Fruit fly (Drosophila melanogaster): ENCODE data around the gene hid.

hid gene

dm6 chr3L:18234209-18234849 lies 48.9 kb upstream of the hid start:
- TF ChIP-seq emc (GFP tag; optimal IDR thresholded peaks at IDR 0.05) (no peak), h (optimal IDR thresholded peaks at IDR 0.05) (no peak), hth (optimal IDR thresholded peaks at IDR 0.05) (no peak), CG15601 (tag; optimal IDR thresholded peaks at IDR 0.05) (peak; percentile 66), HLHmδ (GFP tag; optimal IDR thresholded peaks at IDR 0.05) (no peak), CG7987 (GFP tag; optimal IDR thresholded peaks at IDR 0.05) (no peak), Deaf1 (tag; optimal IDR thresholded peaks at IDR 0.05) (peak; percentile 81), CG11456 (GFP tag; IDR thresholded peaks at IDR 0.05) (0 out of 3 replicates have a peak, but pooled peaks have one; percentile 12), CG9215 (GFP tag; IDR thresholded peaks at IDR 0.05) (no peak), Bgb (GFP tag; IDR thresholded peaks at IDR 0.05; ENCODE audit: partially characterized antibody) (0 out of 2 replicates have a peak, but pooled peaks have one; percentile 14), sug (tag; optimal IDR thresholded peaks at IDR 0.05) (peak; percentile 7), hbn (GFP tag; IDR thresholded peaks at IDR 0.05; ENCODE audit: partially characterized antibody) (no peak), Blimp-1 (GFP tag; optimal IDR thresholded peaks at IDR 0.05) (peak; percentile 49), gsb-n (tag; optimal IDR thresholded peaks at IDR 0.05) (peak; percentile 1), CG13287 (GFP tag; IDR thresholded peaks at IDR 0.05; ENCODE audit: partially characterized antibody) (peak; percentile 31; the same call in 1 of the 2 replicates), Med (GFP tag) (peak; percentile 80), kni (GFP tag; optimal IDR thresholded peaks at IDR 0.05) (peak; percentile 82), crol (GFP tag; IDR thresholded peaks at IDR 0.05) (0 out of 2 replicates have a peak, but pooled peaks have one; percentile 14), CG10431 (GFP tag; optimal IDR thresholded peaks at IDR 0.05) (no peak), Jarid2 (GFP tag; optimal IDR thresholded peaks at IDR 0.05) (peak; percentile 25), chinmo (GFP tag; IDR thresholded peaks at IDR 0.05; ENCODE audit: partially characterized antibody) (0 out of 4 replicates have a peak, but pooled peaks have one; percentile 57), CG2199 (GFP tag; IDR thresholded peaks at IDR 0.05) (peak; percentile 48; the same call in 1 of the 3 replicates), CG14014 (GFP tag; IDR thresholded peaks at IDR 0.05) (0 out of 2 replicates have a peak, but pooled peaks have one; percentile 8), CG34224 (GFP tag; IDR thresholded peaks at IDR 0.05; ENCODE audit: partially characterized antibody) (peak; percentile 39; the same call in 1 of the 3 replicates), CG1792 (GFP tag; optimal IDR thresholded peaks at IDR 0.05) (no peak), so (GFP tag; IDR thresholded peaks at IDR 0.05) (0 out of 3 replicates have a peak, but pooled peaks have one; percentile 37), corto (GFP tag; optimal IDR thresholded peaks at IDR 0.05) (peak; percentile 26), GATAe (GFP tag; conservative IDR thresholded peaks at IDR 0.05) (no peak), CG34422 (GFP tag; IDR thresholded peaks at IDR 0.05) (peak; percentile 69; the same call in 1 of the 3 replicates), yki (optimal IDR thresholded peaks at IDR 0.05) (peak; percentile 38), btn (GFP tag; optimal IDR thresholded peaks at IDR 0.05) (no peak), gem (tag; optimal IDR thresholded peaks at IDR 0.05) (no peak), CG4424 (GFP tag; optimal IDR thresholded peaks at IDR 0.05) (peak; percentile 100), CG14441 (GFP tag; IDR thresholded peaks at IDR 0.05) (peak; percentile 33; the same call in 1 of the 2 replicates), lab (GFP tag; optimal IDR thresholded peaks at IDR 0.05) (peak; percentile 57), Trl (optimal IDR thresholded peaks at IDR 0.05) (peak; percentile 84 to 94), Trl (GFP tag; optimal IDR thresholded peaks at IDR 0.05) (no peak), psq (GFP tag; optimal IDR thresholded peaks at IDR 0.05) (peak; percentile 90), dysf (GFP tag; IDR thresholded peaks at IDR 0.05) (peak; percentile 50; the same call in 1 of the 3 replicates), CG12769 (tag; optimal IDR thresholded peaks at IDR 0.05) (peak; percentile 84), oc (tag; optimal IDR thresholded peaks at IDR 0.05) (peak; percentile 21), CG16863 (GFP tag; optimal IDR thresholded peaks at IDR 0.05) (no peak), CG13894 (tag; optimal IDR thresholded peaks at IDR 0.05) (peak; percentile 60), CG30020 (tag; optimal IDR thresholded peaks at IDR 0.05) (no peak), Dll (GFP tag; IDR thresholded peaks at IDR 0.05; ENCODE audit: partially characterized antibody) (0 out of 4 replicates have a peak, but pooled peaks have one; percentile 46), cas (GFP tag; IDR thresholded peaks at IDR 0.05) (no peak), CG6813 (GFP tag; optimal IDR thresholded peaks at IDR 0.05) (peak; percentile 5), cg (GFP tag; optimal IDR thresholded peaks at IDR 0.05) (peak; percentile 65), slp2 (GFP tag; optimal IDR thresholded peaks at IDR 0.05) (no peak)

Measured in whole organism, embryonic.